Fruit fly (Drosophila melanogaster): Measurements from ENCODE around the gene CG42831.
A peak's percentile ranks its signal among the peaks of the same experiment; 100 is the strongest.

Gene CG42831

dm6 chr3L:10856534-10857030, 42.0 kb downstream of the CG42831 start (continued):
- TF ChIP-seq toy (GFP tag; IDR thresholded peaks at IDR 0.05), result no peak
- TF ChIP-seq Aef1 (GFP tag; IDR thresholded peaks at IDR 0.05), result peak; percentile 26; the same call in 1 of the 3 replicates
- TF ChIP-seq gfzf (GFP tag; optimal IDR thresholded peaks at IDR 0.05), result peak; percentile 20
- TF ChIP-seq Dip3 (GFP tag; optimal IDR thresholded peaks at IDR 0.05), result peak; percentile 14
- TF ChIP-seq HHEX (GFP tag; optimal IDR thresholded peaks at IDR 0.05), result peak; percentile 10
- peak; percentile 70 for TF ChIP-seq Bgb (GFP tag; IDR thresholded peaks at IDR 0.05; ENCODE audit: partially characterized antibody)
- peak; percentile 34; the same call in 1 of the 2 replicates for TF ChIP-seq MBD-R2 (GFP tag; IDR thresholded peaks at IDR 0.05)
- peak; percentile 7 for TF ChIP-seq psq (GFP tag; optimal IDR thresholded peaks at IDR 0.05)
- TF ChIP-seq pros (GFP tag; optimal IDR thresholded peaks at IDR 0.05), result peak; percentile 81
- peak; percentile 71 for TF ChIP-seq exex (tag; optimal IDR thresholded peaks at IDR 0.05)
- TF ChIP-seq CG12299 (tag; optimal IDR thresholded peaks at IDR 0.05), result no peak
- peak; percentile 3 for TF ChIP-seq CG18262 (tag; optimal IDR thresholded peaks at IDR 0.05)
- TF ChIP-seq HLH3B (GFP tag; IDR thresholded peaks at IDR 0.05), result peak; percentile 23; the same call in 1 of the 2 replicates
- no peak for TF ChIP-seq CG18476 (GFP tag; optimal IDR thresholded peaks at IDR 0.05)
- TF ChIP-seq CG8290 (GFP tag; optimal IDR thresholded peaks at IDR 0.05), result peak; percentile 67
- peak; percentile 73 to 98 for TF ChIP-seq CG8290 (tag; optimal IDR thresholded peaks at IDR 0.05)
- peak; percentile 86 for TF ChIP-seq Med (GFP tag)
- TF ChIP-seq CG30403 (GFP tag; optimal IDR thresholded peaks at IDR 0.05), result no peak
- TF ChIP-seq ewg (GFP tag; optimal IDR thresholded peaks at IDR 0.05), result peak; percentile 12
- TF ChIP-seq Vsx1 (GFP tag; optimal IDR thresholded peaks at IDR 0.05), result peak; percentile 51
- peak; percentile 66 for TF ChIP-seq dmrt99B (tag; optimal IDR thresholded peaks at IDR 0.05)
- peak; percentile 15 for TF ChIP-seq NfI (GFP tag; optimal IDR thresholded peaks at IDR 0.05)
- TF ChIP-seq lov (optimal IDR thresholded peaks at IDR 0.05), result no peak
- peak; percentile 74; the same call in 2 of the 3 replicates for TF ChIP-seq lov (GFP tag; IDR thresholded peaks at IDR 0.05)
- TF ChIP-seq Sox100B (GFP tag; optimal IDR thresholded peaks at IDR 0.05), result no peak
- TF ChIP-seq CG17568 (GFP tag; optimal IDR thresholded peaks at IDR 0.05), result no peak
- peak; percentile 37 to 53 for TF ChIP-seq Hr51 (GFP tag; optimal IDR thresholded peaks at IDR 0.05)
- TF ChIP-seq nom (GFP tag; optimal IDR thresholded peaks at IDR 0.05), result peak; percentile 47

dm6 chr3L:10857515-10858023, 43.0 kb downstream of the CG42831 start:
- TF ChIP-seq CG18262 (tag; optimal IDR thresholded peaks at IDR 0.05), result no peak
- no peak for TF ChIP-seq cato (GFP tag; optimal IDR thresholded peaks at IDR 0.05; ENCODE audit: borderline replicate concordance)
- TF ChIP-seq Oli (tag; optimal IDR thresholded peaks at IDR 0.05), result no peak
- TF ChIP-seq eyg (GFP tag; optimal IDR thresholded peaks at IDR 0.05), result no peak
- TF ChIP-seq Nf-YA (GFP tag; IDR thresholded peaks at IDR 0.05), result no peak
- TF ChIP-seq hbn (GFP tag; IDR thresholded peaks at IDR 0.05; ENCODE audit: partially characterized antibody), result no peak
- no peak for TF ChIP-seq hkb (optimal IDR thresholded peaks at IDR 0.05)
- peak; percentile 47; the same call in 1 of the 2 replicates for TF ChIP-seq hkb (GFP tag; IDR thresholded peaks at IDR 0.05)
- TF ChIP-seq CG10366 (GFP tag; IDR thresholded peaks at IDR 0.05), result no peak
- peak; percentile 63; the same call in 1 of the 2 replicates for TF ChIP-seq Rfx (GFP tag; IDR thresholded peaks at IDR 0.05)
- peak; percentile 77 for TF ChIP-seq MTF-1 (GFP tag; optimal IDR thresholded peaks at IDR 0.05; ENCODE audit: borderline replicate concordance)
- no peak for TF ChIP-seq jing (GFP tag; optimal IDR thresholded peaks at IDR 0.05)
- TF ChIP-seq CG15011 (GFP tag; optimal IDR thresholded peaks at IDR 0.05), result peak; percentile 19
- TF ChIP-seq Dip2 (GFP tag; IDR thresholded peaks at IDR 0.05), result no peak
- TF ChIP-seq HLH3B (GFP tag; IDR thresholded peaks at IDR 0.05), result no peak; the same call in 1 of the 2 replicates
- peak; percentile 70 for TF ChIP-seq Kr (GFP tag; optimal IDR thresholded peaks at IDR 0.05)
- peak; percentile 58 for TF ChIP-seq cad (GFP tag; optimal IDR thresholded peaks at IDR 0.05)
- TF ChIP-seq ci (GFP tag; IDR thresholded peaks at IDR 0.05), result peak; percentile 84
- peak; percentile 53; the same call in 1 of the 2 replicates for TF ChIP-seq slbo (GFP tag; IDR thresholded peaks at IDR 0.05)
- TF ChIP-seq tup (GFP tag; optimal IDR thresholded peaks at IDR 0.05), result no peak
- no peak for TF ChIP-seq Lhr (GFP tag; optimal IDR thresholded peaks at IDR 0.05)
- no peak for TF ChIP-seq Hand (GFP tag; optimal IDR thresholded peaks at IDR 0.05)
- TF ChIP-seq CG17612 (GFP tag; IDR thresholded peaks at IDR 0.05), result no peak
- TF ChIP-seq prd (optimal IDR thresholded peaks at IDR 0.05), result no peak
- TF ChIP-seq prd (GFP tag; IDR thresholded peaks at IDR 0.05), result no peak

Data from whole organism, embryonic.